Fruit fly (Drosophila melanogaster): Measurements from ENCODE around the gene Cnx99A.

- TF ChIP-seq Vsx1 (GFP tag; optimal IDR thresholded peaks at IDR 0.05) (no peak), CG14860 (GFP tag; IDR thresholded peaks at IDR 0.05; ENCODE audit: partially characterized antibody) (no peak), kni (GFP tag; optimal IDR thresholded peaks at IDR 0.05) (no peak), slbo (GFP tag; IDR thresholded peaks at IDR 0.05) (no peak), CG11695 (GFP tag; IDR thresholded peaks at IDR 0.05) (no peak)
These were observed 49.6 kb upstream of the Cnx99A start, which contains the start of gene CG45546 for dm6 chr3R:29369038-29369437.
